Worm (Caenorhabditis elegans): Measurements from ENCODE around the gene srh-186.

ce11 chrV:15921102-15921501 is 34.5 kb upstream of the srh-186 start, which contains the start of gene cdr-1:
- TF ChIP-seq snpc-4 (tag; optimal IDR thresholded peaks at IDR 0.05) (no peak), nhr-76 (tag; optimal IDR thresholded peaks at IDR 0.05) (no peak), ham-2 (GFP tag; optimal IDR thresholded peaks at IDR 0.05) (no peak), unc-39 (tag; optimal IDR thresholded peaks at IDR 0.05) (no peak)

All from whole organism, mixed stage, embryonic.